Fruit fly (Drosophila melanogaster): ENCODE data around the gene CG13901.

Gene CG13901

dm6 chr3L:820332-820731, 17.3 kb downstream of the CG13901 start (continued):
- TF ChIP-seq ato (GFP tag; IDR thresholded peaks at IDR 0.05; ENCODE audit: partially characterized antibody) (no peak), ro (GFP tag; IDR thresholded peaks at IDR 0.05) (peak; percentile 17; the same call in 1 of the 2 replicates), CG13775 (GFP tag; optimal IDR thresholded peaks at IDR 0.05) (peak; percentile 31), CG17612 (GFP tag; IDR thresholded peaks at IDR 0.05) (no peak), H2.0 (GFP tag; IDR thresholded peaks at IDR 0.05) (peak; percentile 71; the same call in 1 of the 2 replicates), Poxn (GFP tag; IDR thresholded peaks at IDR 0.05) (no peak), run (tag; optimal IDR thresholded peaks at IDR 0.05) (peak; percentile 53), dpn (GFP tag; optimal IDR thresholded peaks at IDR 0.05) (peak; percentile 50 to 67), CG11560 (tag; IDR thresholded peaks at IDR 0.05) (no peak), Hmr (GFP tag; optimal IDR thresholded peaks at IDR 0.05) (peak; percentile 63), abd-A (tag; optimal IDR thresholded peaks at IDR 0.05) (no peak), slp2 (GFP tag; optimal IDR thresholded peaks at IDR 0.05) (no peak), shn (GFP tag; optimal IDR thresholded peaks at IDR 0.05) (no peak), CG3995 (GFP tag; optimal IDR thresholded peaks at IDR 0.05) (no peak), CG4328 (GFP tag; optimal IDR thresholded peaks at IDR 0.05) (peak; percentile 43), CG12659 (GFP tag; optimal IDR thresholded peaks at IDR 0.05) (peak; percentile 58), Bgb (GFP tag; IDR thresholded peaks at IDR 0.05; ENCODE audit: partially characterized antibody) (no peak), luna (GFP tag; optimal IDR thresholded peaks at IDR 0.05) (no peak), pfk (GFP tag; optimal IDR thresholded peaks at IDR 0.05) (no peak), CG7963 (GFP tag; IDR thresholded peaks at IDR 0.05; ENCODE audit: partially characterized antibody) (no peak), slou (GFP tag; optimal IDR thresholded peaks at IDR 0.05) (no peak), kah (GFP tag; optimal IDR thresholded peaks at IDR 0.05) (peak; percentile 51), Dad (GFP tag; optimal IDR thresholded peaks at IDR 0.05) (no peak), maf-S (GFP tag; optimal IDR thresholded peaks at IDR 0.05) (no peak), Stat92E (GFP tag; optimal IDR thresholded peaks at IDR 0.05) (no peak), CG3726 (GFP tag; IDR thresholded peaks at IDR 0.05) (peak; percentile 57; the same call in 1 of the 3 replicates), ranshi (GFP tag; IDR thresholded peaks at IDR 0.05) (peak; percentile 64), Chrac-16 (GFP tag; optimal IDR thresholded peaks at IDR 0.05) (peak; percentile 42), tgo (GFP tag; IDR thresholded peaks at IDR 0.05) (peak; percentile 87), da (GFP tag; optimal IDR thresholded peaks at IDR 0.05) (no peak), CG16863 (GFP tag; optimal IDR thresholded peaks at IDR 0.05) (no peak), CG13296 (GFP tag; optimal IDR thresholded peaks at IDR 0.05) (peak; percentile 69), bab2 (GFP tag; optimal IDR thresholded peaks at IDR 0.05) (peak; percentile 24), Oaz (GFP tag; IDR thresholded peaks at IDR 0.05) (peak; percentile 52; the same call in 1 of the 2 replicates), CG6689 (GFP tag; IDR thresholded peaks at IDR 0.05) (peak; percentile 76), grau (tag; optimal IDR thresholded peaks at IDR 0.05) (peak; percentile 66), toy (GFP tag; IDR thresholded peaks at IDR 0.05) (no peak), HLH3B (GFP tag; IDR thresholded peaks at IDR 0.05) (peak; percentile 81), CG17186 (GFP tag; optimal IDR thresholded peaks at IDR 0.05) (no peak), sd (tag; optimal IDR thresholded peaks at IDR 0.05) (peak; percentile 5), CG4707 (GFP tag; optimal IDR thresholded peaks at IDR 0.05) (no peak), ham (GFP tag; IDR thresholded peaks at IDR 0.05) (no peak), CG11504 (tag; optimal IDR thresholded peaks at IDR 0.05) (peak; percentile 88), caup (GFP tag; optimal IDR thresholded peaks at IDR 0.05; ENCODE audit: severe bottlenecking) (peak; percentile 13), CG18476 (GFP tag; optimal IDR thresholded peaks at IDR 0.05) (peak; percentile 11), Nf-YA (GFP tag; IDR thresholded peaks at IDR 0.05) (no peak; the same call in 1 of the 2 replicates), CG33557 (GFP tag; optimal IDR thresholded peaks at IDR 0.05) (no peak), CG1792 (GFP tag; optimal IDR thresholded peaks at IDR 0.05) (no peak), CG18619 (GFP tag; optimal IDR thresholded peaks at IDR 0.05) (peak; percentile 48), CG15011 (GFP tag; optimal IDR thresholded peaks at IDR 0.05) (no peak), ac (GFP tag; optimal IDR thresholded peaks at IDR 0.05) (no peak)

All from whole organism, embryonic.